Worm (Caenorhabditis elegans) whole organism, mixed stage, embryonic: Measurements from ENCODE around the gene mboa-1.

Experiments
- M03D4.4 ChIP-seq: sonication (generic microtip); optimal IDR thresholded peaks from 2 replicates; lab custom pipeline; 2017; ENCODE audit warnings: mild to moderate bottlenecking, missing genetic modification characterization, missing compliant biosample characterization
- ces-1 ChIP-seq: fragments of 150-350 bp; optimal IDR thresholded peaks from 2 replicates; lab custom pipeline; 2014; ENCODE audit warnings: missing biosample characterization, missing genetic modification reagents, missing genetic modification characterization
- cnd-1 ChIP-seq: fragments of 200-800 bp; sonication (Bioruptor generic); optimal IDR thresholded peaks from 2 replicates; lab custom pipeline; 2018; ENCODE audit warnings: mild to moderate bottlenecking, missing genetic modification characterization, missing compliant biosample characterization
- drap-1 ChIP-seq: fragments of 200-800 bp; sonication (Bioruptor generic); optimal IDR thresholded peaks from 3 replicates; lab custom pipeline; 2018; ENCODE audit warnings: mild to moderate bottlenecking, missing genetic modification characterization, missing compliant biosample characterization
- elt-3 ChIP-seq: fragments of 150-350 bp; optimal IDR thresholded peaks from 2 replicates; lab custom pipeline; 2014; ENCODE audit warnings: missing biosample characterization, missing genetic modification characterization
- mep-1 ChIP-seq: fragments of 150-350 bp; optimal IDR thresholded peaks from 2 replicates; lab custom pipeline; 2017; ENCODE audit warnings: missing biosample characterization, missing genetic modification reagents, missing genetic modification characterization, inconsistent platforms
- nhr-12 ChIP-seq: fragments of 150-350 bp; optimal IDR thresholded peaks from 2 replicates; lab custom pipeline; 2014; ENCODE audit warnings: missing biosample characterization, missing genetic modification characterization
- nhr-237 ChIP-seq: fragments of 150-350 bp; optimal IDR thresholded peaks from 2 replicates; lab custom pipeline; 2014; ENCODE audit warnings: missing biosample characterization, missing genetic modification characterization
- nhr-76 ChIP-seq: sonication (generic microtip); optimal IDR thresholded peaks from 2 replicates; lab custom pipeline; 2017; ENCODE audit warnings: missing biosample characterization, missing genetic modification characterization
- sptf-1 ChIP-seq: sonication (generic microtip); optimal IDR thresholded peaks from 2 replicates; lab custom pipeline; 2017; ENCODE audit warnings: mild to moderate bottlenecking, missing genetic modification characterization, moderate library complexity, missing compliant biosample characterization
- unc-39 ChIP-seq: fragments of 150-350 bp; optimal IDR thresholded peaks from 2 replicates; lab custom pipeline; 2014; ENCODE audit warnings: missing biosample characterization, missing genetic modification characterization

ce11 chrX:15983288-15983687 lies 47.3 kb upstream of the mboa-1 start:
- TF ChIP-seq mep-1 (tag; lab: Kevin White, UChicago), result no peak
- no peak for TF ChIP-seq nhr-237 (tag; lab: Kevin White, UChicago)
- no peak for TF ChIP-seq unc-39
- no peak for TF ChIP-seq elt-3
- no peak for TF ChIP-seq cnd-1 (tag; lab: Kevin White, UChicago)
- TF ChIP-seq M03D4.4 (tag; lab: Kevin White, UChicago), result no peak
- no peak for TF ChIP-seq nhr-76 (tag; lab: Kevin White, UChicago)
- TF ChIP-seq drap-1, result no peak
- no peak for TF ChIP-seq ces-1
- TF ChIP-seq sptf-1 (tag; lab: Kevin White, UChicago), result no peak
- no peak for TF ChIP-seq nhr-12 (tag; lab: Kevin White, UChicago)
